Worm (Caenorhabditis elegans): Measurements from ENCODE around the gene K02C4.5.

ce11 chrII:8125439-8125838 is 47.2 kb downstream of the K02C4.5 start:
- TF ChIP-seq aly-1 (tag; optimal IDR thresholded peaks at IDR 0.05): no peak
- no peak for TF ChIP-seq ama-1 (optimal IDR thresholded peaks at IDR 0.05)
- no peak for TF ChIP-seq ceh-13 (GFP tag; optimal IDR thresholded peaks at IDR 0.05)
- TF ChIP-seq flt-1 (GFP tag; IDR thresholded peaks at IDR 0.05): no peak
- no peak for TF ChIP-seq scrt-1 (GFP tag; IDR thresholded peaks at IDR 0.05)
- no peak for TF ChIP-seq hmbx-1 (tag; optimal IDR thresholded peaks at IDR 0.05)
- TF ChIP-seq ceh-36 (tag; optimal IDR thresholded peaks at IDR 0.05): no peak
